Worm (Caenorhabditis elegans): Measurements from ENCODE around the gene srx-137.

Gene srx-137

ce11 chrV:13856376-13856775 lies 6.2 kb upstream of the srx-137 start, which contains the start of gene srx-134:
TSS of gene srx-134 (minus strand) at chrV:13856476.
- no peak for TF ChIP-seq mep-1 (tag; optimal IDR thresholded peaks at IDR 0.05)
- no peak for TF ChIP-seq blmp-1 (tag; optimal IDR thresholded peaks at IDR 0.05)
- TF ChIP-seq M03D4.4 (tag; optimal IDR thresholded peaks at IDR 0.05): no peak

DNA sequence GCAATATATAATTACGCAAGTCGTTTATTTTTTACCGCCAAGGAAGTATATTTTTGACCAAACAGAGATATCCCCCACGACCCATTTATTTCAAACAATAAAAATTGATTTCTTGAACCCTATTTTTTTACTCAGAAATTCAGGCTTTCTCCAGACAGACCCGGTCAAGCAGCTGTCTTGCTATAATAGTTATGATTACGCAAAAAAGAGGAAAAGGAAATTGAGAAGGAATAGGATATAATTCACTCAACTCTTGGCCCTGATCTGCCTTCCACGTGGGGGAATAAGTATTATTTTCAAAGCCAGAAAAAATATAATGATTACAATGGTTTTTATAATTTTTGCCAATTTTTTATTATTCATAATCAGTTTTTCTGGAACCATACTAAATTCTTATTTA lies 5.5 kb upstream of the srx-137 start, which contains the start of gene srx-136:
TSS of gene srx-136 (plus strand) at position 301 of the 400 bp plus-strand sequence.
- no peak for TF ChIP-seq tbx-8 (GFP tag; optimal IDR thresholded peaks at IDR 0.05)
- no peak for TF ChIP-seq ham-2 (GFP tag; optimal IDR thresholded peaks at IDR 0.05)
- no peak for TF ChIP-seq mep-1 (tag; optimal IDR thresholded peaks at IDR 0.05)
- no peak for TF ChIP-seq unc-39 (tag; optimal IDR thresholded peaks at IDR 0.05)
- no peak for TF ChIP-seq nhr-237 (tag; optimal IDR thresholded peaks at IDR 0.05)
- no peak for TF ChIP-seq ces-1 (GFP tag; optimal IDR thresholded peaks at IDR 0.05)
- TF ChIP-seq nhr-28 (tag; optimal IDR thresholded peaks at IDR 0.05): no peak
- no peak for TF ChIP-seq elt-3 (tag; optimal IDR thresholded peaks at IDR 0.05)
- no peak for TF ChIP-seq flh-1 (GFP tag; optimal IDR thresholded peaks at IDR 0.05)
- no peak for TF ChIP-seq M03D4.4 (tag; optimal IDR thresholded peaks at IDR 0.05)
- TF ChIP-seq mab-5 (tag; optimal IDR thresholded peaks at IDR 0.05): no peak
- no peak for TF ChIP-seq sptf-1 (tag; optimal IDR thresholded peaks at IDR 0.05)
- no peak for TF ChIP-seq snpc-4 (tag; optimal IDR thresholded peaks at IDR 0.05)
- no peak for TF ChIP-seq nhr-2 (tag; optimal IDR thresholded peaks at IDR 0.05)
- TF ChIP-seq nhr-12 (tag; optimal IDR thresholded peaks at IDR 0.05): no peak
- no peak for TF ChIP-seq blmp-1 (tag; optimal IDR thresholded peaks at IDR 0.05)
- TF ChIP-seq cnd-1 (tag; optimal IDR thresholded peaks at IDR 0.05): no peak
- no peak for TF ChIP-seq ztf-11 (tag; optimal IDR thresholded peaks at IDR 0.05)
- no peak for TF ChIP-seq bed-3 (GFP tag; optimal IDR thresholded peaks at IDR 0.05)
- TF ChIP-seq lin-13 (tag; optimal IDR thresholded peaks at IDR 0.05): no peak

ce11 chrV:13858906-13859305 lies 3.7 kb upstream of the srx-137 start, which contains the start of gene srx-135:
TSS of gene srx-135 (plus strand) at chrV:13859206.
- TF ChIP-seq drap-1 (GFP tag; optimal IDR thresholded peaks at IDR 0.05): no peak
- TF ChIP-seq mab-5 (tag; optimal IDR thresholded peaks at IDR 0.05): no peak

ce11 chrV:13863700-13864099 lies 1.1 kb downstream of the srx-137 start:
- TF ChIP-seq ham-2 (GFP tag; optimal IDR thresholded peaks at IDR 0.05): no peak

DNA sequence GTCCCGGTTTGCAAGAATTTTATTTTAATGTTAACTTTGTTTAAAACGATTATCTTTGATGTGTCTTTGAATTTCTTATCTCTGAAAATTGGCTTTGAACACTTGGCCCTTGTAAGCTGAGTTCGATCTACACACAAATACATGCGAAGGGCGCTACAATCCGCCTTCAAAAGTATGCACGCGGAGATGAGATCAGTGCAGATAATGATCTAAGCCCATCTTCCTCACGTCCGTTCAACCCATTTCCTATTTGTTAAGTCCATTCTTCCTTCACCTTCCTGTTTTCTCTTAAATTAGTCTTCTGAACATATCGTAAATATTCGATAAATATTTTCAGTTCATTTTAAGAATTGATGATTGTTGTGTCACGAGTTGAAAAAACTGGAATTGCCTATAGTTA lies 3.7 kb downstream of the srx-137 start, which contains the start of gene nhr-175:
TSS of gene nhr-175 (plus strand) at position 339 of the 400 bp plus-strand sequence.
- TF ChIP-seq ces-1 (GFP tag; optimal IDR thresholded peaks at IDR 0.05) (no peak), nhr-12 (tag; optimal IDR thresholded peaks at IDR 0.05) (no peak), ham-2 (GFP tag; optimal IDR thresholded peaks at IDR 0.05) (peak; percentile 28), elt-1 (tag; optimal IDR thresholded peaks at IDR 0.05; ENCODE audit: borderline replicate concordance, insufficient read depth) (peak; percentile 91), lin-13 (tag; optimal IDR thresholded peaks at IDR 0.05) (no peak), snpc-4 (tag; optimal IDR thresholded peaks at IDR 0.05) (no peak)

DNA sequence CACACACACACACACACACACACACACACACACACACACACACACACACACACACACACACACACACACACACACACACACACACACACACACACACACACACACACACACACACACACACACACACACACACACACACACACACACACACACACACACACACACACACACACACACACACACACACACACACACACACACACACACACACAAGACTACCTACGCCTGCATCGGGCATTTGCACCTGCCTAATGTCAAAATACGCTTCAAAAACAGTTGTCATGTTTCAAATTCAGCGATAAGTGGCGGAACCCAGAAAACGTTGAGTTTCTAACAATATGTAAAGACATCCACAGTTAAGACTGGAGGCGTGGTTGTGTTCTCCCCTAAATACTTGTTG lies 6.3 kb downstream of the srx-137 start:
- TF ChIP-seq drap-1 (GFP tag; optimal IDR thresholded peaks at IDR 0.05) (peak; percentile 50), sem-2 (GFP tag; optimal IDR thresholded peaks at IDR 0.05) (peak; percentile 46), ceh-83 (GFP tag; optimal IDR thresholded peaks at IDR 0.05) (peak; percentile 31), tbx-8 (GFP tag; optimal IDR thresholded peaks at IDR 0.05) (peak; percentile 11), ceh-43 (GFP tag; optimal IDR thresholded peaks at IDR 0.05) (peak; percentile 5), cnd-1 (tag; optimal IDR thresholded peaks at IDR 0.05) (peak; percentile 58)

- TF ChIP-seq unc-39 (tag; optimal IDR thresholded peaks at IDR 0.05): no peak
- TF ChIP-seq nhr-76 (tag; optimal IDR thresholded peaks at IDR 0.05): no peak
- no peak for TF ChIP-seq pha-4 (tag; optimal IDR thresholded peaks at IDR 0.05)
- no peak for TF ChIP-seq hlh-1 (tag; optimal IDR thresholded peaks at IDR 0.05)
- TF ChIP-seq nhr-2 (tag; optimal IDR thresholded peaks at IDR 0.05): no peak
- TF ChIP-seq flh-1 (GFP tag; optimal IDR thresholded peaks at IDR 0.05): no peak
These were observed 6.9 kb downstream of the srx-137 start for ce11 chrV:13869551-13869950.

Data from whole organism, mixed stage, embryonic.